Fruit fly (Drosophila melanogaster) whole organism, embryonic: ENCODE results near the gene Nf1.

ENCODE experiments used
- Aef1 ChIP-seq: fragments of 200-800 bp; sonication (Bioruptor generic); IDR thresholded peaks from 3 replicates; pipeline ENCODE4 v1.3.6; 2022; ENCODE audit warnings: missing biosample characterization, missing genetic modification characterization
- Antp ChIP-seq: fragments of 200-800 bp; sonication (Bioruptor generic); optimal IDR thresholded peaks from 3 replicates; lab custom pipeline; 2016; ENCODE audit warnings: missing biosample characterization, missing genetic modification characterization
- C15 ChIP-seq: fragments of 200-800 bp; sonication (Bioruptor generic); IDR thresholded peaks from 3 replicates; pipeline ENCODE4 v1.3.6; 2022; ENCODE audit warnings: missing biosample characterization, missing genetic modification characterization
- CG11560 ChIP-seq: fragments of 200-800 bp; sonication (Bioruptor generic); IDR thresholded peaks from 3 replicates; pipeline ENCODE4 v1.3.6; 2022; ENCODE audit warnings: missing biosample characterization, missing genetic modification characterization
- CG13624 ChIP-seq: fragments of 200-800 bp; sonication (Bioruptor generic); optimal IDR thresholded peaks from 2 replicates; lab custom pipeline; 2016; ENCODE audit warnings: missing biosample characterization, missing genetic modification characterization
- CG15514 ChIP-seq: fragments of 200-800 bp; sonication (Bioruptor generic); optimal IDR thresholded peaks from 3 replicates; lab custom pipeline; 2017; ENCODE audit warnings: missing biosample characterization, missing genetic modification characterization, mild to moderate bottlenecking, moderate library complexity, missing genetic modification reagents
- CG17385 ChIP-seq: fragments of 200-800 bp; sonication (Bioruptor generic); optimal IDR thresholded peaks from 3 replicates; lab custom pipeline; 2018; ENCODE audit warnings: missing biosample characterization, mild to moderate bottlenecking, missing genetic modification characterization
- CG32772 ChIP-seq: fragments of 200-800 bp; sonication (Bioruptor generic); IDR thresholded peaks from 2 replicates; pipeline ENCODE4 v1.3.6; 2022; ENCODE audit warnings: missing biosample characterization, missing genetic modification characterization
- CG3281 ChIP-seq: fragments of 200-800 bp; sonication (Bioruptor generic); optimal IDR thresholded peaks from 3 replicates; lab custom pipeline; 2017; ENCODE audit warnings: missing biosample characterization, mild to moderate bottlenecking, missing genetic modification characterization
- CG4617 ChIP-seq: fragments of 200-800 bp; sonication (Bioruptor generic); optimal IDR thresholded peaks from 3 replicates; lab custom pipeline; 2016; ENCODE audit warnings: missing biosample characterization, missing genetic modification characterization, borderline replicate concordance
- CG5245 ChIP-seq: fragments of 200-800 bp; sonication (Bioruptor generic); optimal IDR thresholded peaks from 3 replicates; lab custom pipeline; 2016; ENCODE audit warnings: missing biosample characterization, missing genetic modification characterization
- CG6175 ChIP-seq: fragments of 200-800 bp; sonication (Bioruptor generic); IDR thresholded peaks from 3 replicates; pipeline ENCODE4 v1.3.6; 2022; ENCODE audit warnings: missing biosample characterization, missing genetic modification characterization
- CG6272 ChIP-seq: fragments of 200-800 bp; sonication (Bioruptor generic); IDR thresholded peaks from 2 replicates; pipeline ENCODE4 v1.3.6; 2022; ENCODE audit warnings: missing biosample characterization, missing genetic modification characterization
- CG8290 ChIP-seq, 3 experiments: fragments of 200-800 bp; sonication (Bioruptor generic); optimal IDR thresholded peaks; 2 replicates each; lab custom pipeline; 2016 to 2019; ENCODE audit warnings: missing biosample characterization in 3 of 3, missing genetic modification characterization in 3 of 3, mild to moderate bottlenecking in 2 of 3, moderate library complexity in 1 of 3
- CG8924 ChIP-seq: fragments of 200-800 bp; optimal IDR thresholded peaks from 3 replicates; lab custom pipeline; 2019; ENCODE audit warnings: missing biosample characterization, mild to moderate bottlenecking, missing genetic modification characterization, moderate library complexity
- CG9609 ChIP-seq: fragments of 200-800 bp; sonication (Bioruptor generic); optimal IDR thresholded peaks from 3 replicates; lab custom pipeline; 2016; ENCODE audit warnings: missing biosample characterization, missing genetic modification characterization
- Doc2 ChIP-seq: fragments of 200-800 bp; sonication (Bioruptor generic); IDR thresholded peaks from 2 replicates; pipeline ENCODE4 v1.3.6; 2022; ENCODE audit warnings: missing biosample characterization, missing genetic modification characterization
- H2.0 ChIP-seq: fragments of 200-800 bp; sonication (Bioruptor generic); IDR thresholded peaks from 2 replicates; pipeline ENCODE4 v1.3.6; 2022; ENCODE audit warnings: missing biosample characterization, missing genetic modification characterization
- HLHmδ ChIP-seq: fragments of 200-800 bp; sonication (Bioruptor generic); optimal IDR thresholded peaks from 2 replicates; lab custom pipeline; 2018; ENCODE audit warnings: missing biosample characterization, mild to moderate bottlenecking, missing genetic modification characterization, moderate library complexity
- Six4 ChIP-seq: fragments of 200-800 bp; sonication (Bioruptor generic); optimal IDR thresholded peaks from 2 replicates; lab custom pipeline; 2016; ENCODE audit warnings: missing biosample characterization, missing genetic modification characterization
- Spps ChIP-seq: fragments of 200-800 bp; sonication (Bioruptor generic); optimal IDR thresholded peaks from 2 replicates; lab custom pipeline; 2018; ENCODE audit warnings: missing biosample characterization, mild to moderate bottlenecking, missing genetic modification characterization
- bsh ChIP-seq, 2 experiments: fragments of 200-800 bp; sonication (Bioruptor generic); optimal IDR thresholded peaks; 2 replicates each; lab custom pipeline; 2017 to 2018; ENCODE audit warnings: mild to moderate bottlenecking in 2 of 2, missing biosample characterization in 2 of 2, missing genetic modification characterization in 2 of 2, moderate library complexity in 1 of 2
- chm ChIP-seq: fragments of 200-800 bp; sonication (Bioruptor generic); IDR thresholded peaks from 2 replicates; pipeline ENCODE4 v1.3.6; 2022; ENCODE audit warnings: missing biosample characterization, missing genetic modification characterization
- ci ChIP-seq: fragments of 200-800 bp; sonication (Bioruptor generic); IDR thresholded peaks from 3 replicates; pipeline ENCODE4 v1.3.6; 2022; ENCODE audit warnings: missing biosample characterization, missing genetic modification characterization
- cwo ChIP-seq: fragments of 200-800 bp; sonication (Bioruptor generic); optimal IDR thresholded peaks from 3 replicates; lab custom pipeline; 2017; ENCODE audit warnings: missing biosample characterization, missing genetic modification characterization, mild to moderate bottlenecking, moderate library complexity, missing genetic modification reagents
- dpn ChIP-seq, 2 experiments: fragments of 200-800 bp; sonication (Bioruptor generic); optimal IDR thresholded peaks; 3 replicates each; lab custom pipeline; 2016; ENCODE audit warnings: missing biosample characterization in 2 of 2, missing genetic modification characterization in 2 of 2
- dysf ChIP-seq: fragments of 200-800 bp; sonication (Bioruptor generic); IDR thresholded peaks from 3 replicates; pipeline ENCODE4 v1.3.6; 2022; ENCODE audit warnings: missing biosample characterization, missing genetic modification characterization
- gce ChIP-seq: fragments of 200-800 bp; sonication (Bioruptor generic); IDR thresholded peaks from 3 replicates; pipeline ENCODE4 v1.3.6; 2022; ENCODE audit warnings: missing biosample characterization, missing genetic modification characterization
- grn ChIP-seq: fragments of 200-800 bp; sonication (Bioruptor generic); optimal IDR thresholded peaks from 3 replicates; lab custom pipeline; 2017; ENCODE audit warnings: missing biosample characterization, missing genetic modification characterization
- kah ChIP-seq: fragments of 200-800 bp; sonication (Bioruptor generic); optimal IDR thresholded peaks from 2 replicates; lab custom pipeline; 2018; ENCODE audit warnings: missing biosample characterization, mild to moderate bottlenecking, missing genetic modification characterization
- kni ChIP-seq: fragments of 200-800 bp; sonication (Bioruptor generic); optimal IDR thresholded peaks from 3 replicates; lab custom pipeline; 2017; ENCODE audit warnings: mild to moderate bottlenecking, missing biosample characterization, missing genetic modification reagents, missing genetic modification characterization
- lab ChIP-seq: fragments of 200-800 bp; sonication (Bioruptor generic); optimal IDR thresholded peaks from 3 replicates; lab custom pipeline; 2017; ENCODE audit warnings: missing biosample characterization, missing genetic modification characterization, mild to moderate bottlenecking, moderate library complexity, missing genetic modification reagents
- lola ChIP-seq, 3 experiments: fragments of >200 bp in 2 of 3; fragments of 200-800 bp in 1 of 3; sonication (Bioruptor generic) in 1 of 3; optimal IDR thresholded peaks; 2 replicates each; lab custom pipeline; 2017 to 2019; ENCODE audit warnings: missing biosample characterization in 3 of 3, missing genetic modification characterization in 3 of 3, mild to moderate bottlenecking in 1 of 3, moderate library complexity in 1 of 3
- maf-S ChIP-seq: fragments of 200-800 bp; sonication (Bioruptor generic); optimal IDR thresholded peaks from 2 replicates; lab custom pipeline; 2016; ENCODE audit warnings: missing biosample characterization, missing genetic modification characterization
- mirr ChIP-seq: fragments of 200-800 bp; sonication (Bioruptor generic); optimal IDR thresholded peaks from 3 replicates; lab custom pipeline; 2018; ENCODE audit warnings: missing biosample characterization, mild to moderate bottlenecking, missing genetic modification characterization
- nom ChIP-seq: fragments of 200-800 bp; sonication (Bioruptor generic); optimal IDR thresholded peaks from 2 replicates; lab custom pipeline; 2017; ENCODE audit warnings: missing biosample characterization, missing genetic modification characterization, mild to moderate bottlenecking, moderate library complexity, missing genetic modification reagents
- oc ChIP-seq: fragments of 200-800 bp; sonication (Bioruptor generic); optimal IDR thresholded peaks from 2 replicates; lab custom pipeline; 2018; ENCODE audit warnings: missing biosample characterization, mild to moderate bottlenecking, missing genetic modification characterization, moderate library complexity
- run ChIP-seq: fragments of 200-800 bp; sonication (Bioruptor generic); optimal IDR thresholded peaks from 3 replicates; lab custom pipeline; 2018; ENCODE audit warnings: missing biosample characterization, mild to moderate bottlenecking, missing genetic modification characterization
- seq ChIP-seq: fragments of 200-800 bp; sonication (Bioruptor generic); IDR thresholded peaks from 2 replicates; pipeline ENCODE4 v1.3.6; 2022; ENCODE audit warnings: missing biosample characterization, missing genetic modification characterization
- sqz ChIP-seq: fragments of 200-800 bp; sonication (Bioruptor generic); optimal IDR thresholded peaks from 3 replicates; lab custom pipeline; 2018; ENCODE audit warnings: missing biosample characterization, mild to moderate bottlenecking, missing genetic modification characterization
- sr ChIP-seq: fragments of 200-800 bp; sonication (Bioruptor generic); IDR thresholded peaks from 3 replicates; pipeline ENCODE4 v1.3.6; 2022; ENCODE audit warnings: missing biosample characterization, missing genetic modification characterization
- sug ChIP-seq: fragments of 200-800 bp; optimal IDR thresholded peaks from 2 replicates; lab custom pipeline; 2019; ENCODE audit warnings: missing biosample characterization, mild to moderate bottlenecking, missing genetic modification characterization, moderate library complexity
- tna ChIP-seq: fragments of 200-800 bp; sonication (Bioruptor generic); IDR thresholded peaks from 2 replicates; pipeline ENCODE4 v1.3.6; 2022; ENCODE audit warnings: missing biosample characterization, missing genetic modification characterization; ENCODE audit not compliant: partially characterized antibody
- unpg ChIP-seq: fragments of 200-800 bp; sonication (Bioruptor generic); optimal IDR thresholded peaks from 3 replicates; lab custom pipeline; 2018; ENCODE audit warnings: missing biosample characterization, mild to moderate bottlenecking, missing genetic modification characterization, moderate library complexity
- yki ChIP-seq: fragments of >200 bp; optimal IDR thresholded peaks from 3 replicates; lab custom pipeline; 2018
- zen ChIP-seq: fragments of 200-800 bp; sonication (Bioruptor generic); optimal IDR thresholded peaks from 3 replicates; lab custom pipeline; 2018; ENCODE audit warnings: missing biosample characterization, mild to moderate bottlenecking, missing genetic modification characterization, moderate library complexity
- zen2 ChIP-seq: fragments of 200-800 bp; sonication (Bioruptor generic); IDR thresholded peaks from 3 replicates; pipeline ENCODE4 v1.3.6; 2022; ENCODE audit warnings: missing biosample characterization, missing genetic modification characterization; ENCODE audit not compliant: partially characterized antibody

The Nf1 gene

dm6 chr3R:26007964-26008868 is 25.4 kb downstream of the Nf1 start (continued):
- no peak for TF ChIP-seq CG8924 (tag; lab: Kevin White, UChicago)
- TF ChIP-seq CG6175: peak; percentile 67; the same call in 1 of the 3 replicates
- no peak for TF ChIP-seq Spps (tag; lab: Kevin White, UChicago)
- no peak for TF ChIP-seq sqz (GFP tag; lab: Kevin White, UChicago)
- no peak for TF ChIP-seq CG3281
- 0 out of 3 replicates have a peak, but pooled peaks have one; percentile 13 for TF ChIP-seq Aef1 (GFP tag; lab: Robert Waterston, UW)
- TF ChIP-seq lab (GFP tag; lab: Kevin White, UChicago): peak; percentile 28
- TF ChIP-seq sr (GFP tag; lab: Robert Waterston, UW): 0 out of 3 replicates have a peak, but pooled peaks have one; percentile 50
- peak; percentile 79 for TF ChIP-seq cwo (GFP tag; lab: Kevin White, UChicago)
- peak; percentile 93 for TF ChIP-seq nom (GFP tag; lab: Kevin White, UChicago)
- no peak for TF ChIP-seq CG11560 (tag; lab: Robert Waterston, UW)
- TF ChIP-seq CG9609: no peak
- TF ChIP-seq sug: peak; percentile 98
- no peak for TF ChIP-seq zen
- TF ChIP-seq CG6272: no peak
- no peak for TF ChIP-seq unpg (GFP tag; lab: Kevin White, UChicago)
- 0 out of 2 replicates have a peak, but pooled peaks have one; percentile 33 for TF ChIP-seq tna (GFP tag; lab: Robert Waterston, UW)
- no peak for TF ChIP-seq lola (GFP tag; optimal IDR thresholded peaks at IDR 0.05; lab: Kevin White, UChicago)
- TF ChIP-seq Doc2 (GFP tag; lab: Robert Waterston, UW): no peak
- TF ChIP-seq CG4617: no peak
- TF ChIP-seq Six4 (GFP tag; lab: Kevin White, UChicago): no peak
- TF ChIP-seq CG15514 (GFP tag; lab: Kevin White, UChicago): no peak
- TF ChIP-seq kni: peak; percentile 69
- TF ChIP-seq C15 (GFP tag; lab: Robert Waterston, UW): no peak
- TF ChIP-seq ci (GFP tag; lab: Robert Waterston, UW): 0 out of 3 replicates have a peak, but pooled peaks have one; percentile 28
- TF ChIP-seq chm: no peak
- TF ChIP-seq HLHmδ (GFP tag; lab: Kevin White, UChicago): peak; percentile 98
- 0 out of 3 replicates have a peak, but pooled peaks have one; percentile 26 for TF ChIP-seq dysf (GFP tag; lab: Robert Waterston, UW)
- TF ChIP-seq CG17385 (GFP tag; lab: Kevin White, UChicago): no peak
- peak; percentile 93 for TF ChIP-seq grn (GFP tag; lab: Kevin White, UChicago)
- no peak for TF ChIP-seq maf-S (GFP tag; lab: Kevin White, UChicago)
- no peak for TF ChIP-seq yki
- TF ChIP-seq CG5245 (GFP tag; lab: Kevin White, UChicago): no peak
- no peak for TF ChIP-seq H2.0 (GFP tag; lab: Robert Waterston, UW)
- TF ChIP-seq gce (GFP tag; lab: Robert Waterston, UW): 0 out of 3 replicates have a peak, but pooled peaks have one; percentile 18
- TF ChIP-seq mirr (GFP tag; lab: Kevin White, UChicago): peak; percentile 58
- TF ChIP-seq CG8290 (GFP tag; optimal IDR thresholded peaks at IDR 0.05; lab: Kevin White, UChicago): no peak
- TF ChIP-seq CG8290 (tag; optimal IDR thresholded peaks at IDR 0.05; lab: Kevin White, UChicago): peak in 1 of 2 experiments; percentile 38
- TF ChIP-seq bsh (GFP tag; optimal IDR thresholded peaks at IDR 0.05; lab: Kevin White, UChicago): peak in 1 of 2 experiments; percentile 46
- TF ChIP-seq dpn (GFP tag; optimal IDR thresholded peaks at IDR 0.05; lab: Kevin White, UChicago): no peak
- 0 out of 2 replicates have a peak, but pooled peaks have one; percentile 26 for TF ChIP-seq CG32772 (GFP tag; lab: Robert Waterston, UW)
- no peak for TF ChIP-seq Antp (GFP tag; lab: Kevin White, UChicago)
- peak; percentile 28; the same call in 1 of the 3 replicates for TF ChIP-seq zen2
- peak; percentile 16 for TF ChIP-seq CG13624 (GFP tag; lab: Kevin White, UChicago)
- TF ChIP-seq run (tag; lab: Kevin White, UChicago): no peak
- peak; percentile 11; the same call in 1 of the 2 replicates for TF ChIP-seq seq
- peak; percentile 56 for TF ChIP-seq oc
- TF ChIP-seq kah (GFP tag; lab: Kevin White, UChicago): no peak
